Fruit fly (Drosophila melanogaster) whole organism, embryonic: Measurements from ENCODE around the gene CG33110.

ENCODE experiments used
- Bdp1 ChIP-seq: fragments of 200-800 bp; sonication (Bioruptor generic); optimal IDR thresholded peaks from 3 replicates; lab custom pipeline; 2016; ENCODE audit warnings: missing biosample characterization, missing genetic modification characterization
- Blimp-1 ChIP-seq: fragments of 200-800 bp; sonication (Bioruptor generic); optimal IDR thresholded peaks from 3 replicates; lab custom pipeline; 2018; ENCODE audit warnings: missing biosample characterization, missing genetic modification characterization, mild to moderate bottlenecking, moderate library complexity, missing genetic modification reagents
- Bteb2 ChIP-seq: fragments of 200-800 bp; sonication (Bioruptor generic); optimal IDR thresholded peaks from 2 replicates; lab custom pipeline; 2016; ENCODE audit warnings: missing biosample characterization, missing genetic modification characterization
- CG10147 ChIP-seq: fragments of 200-800 bp; sonication (Bioruptor generic); optimal IDR thresholded peaks from 2 replicates; lab custom pipeline; 2019; ENCODE audit warnings: missing biosample characterization, mild to moderate bottlenecking, missing genetic modification characterization, moderate library complexity
- CG10274 ChIP-seq: fragments of 200-800 bp; sonication (Bioruptor generic); optimal IDR thresholded peaks from 3 replicates; lab custom pipeline; 2017; ENCODE audit warnings: missing biosample characterization, mild to moderate bottlenecking, missing genetic modification characterization
- CG11504 ChIP-seq: fragments of 200-800 bp; sonication (Bioruptor generic); optimal IDR thresholded peaks from 3 replicates; lab custom pipeline; 2019; ENCODE audit warnings: missing biosample characterization, mild to moderate bottlenecking, missing genetic modification characterization, moderate library complexity
- CG16815 ChIP-seq: fragments of 200-800 bp; sonication (Bioruptor generic); optimal IDR thresholded peaks from 3 replicates; lab custom pipeline; 2017; ENCODE audit warnings: missing biosample characterization, mild to moderate bottlenecking, missing genetic modification characterization
- CG18011 ChIP-seq: fragments of 200-800 bp; sonication (Bioruptor generic); optimal IDR thresholded peaks from 2 replicates; lab custom pipeline; 2017; ENCODE audit warnings: missing biosample characterization, missing genetic modification characterization, mild to moderate bottlenecking, moderate library complexity, missing genotype
- CG18476 ChIP-seq: fragments of 200-800 bp; sonication (Bioruptor generic); optimal IDR thresholded peaks from 2 replicates; lab custom pipeline; 2016; ENCODE audit warnings: missing biosample characterization, mild to moderate bottlenecking, missing genetic modification characterization
- CG32532 ChIP-seq: fragments of 200-800 bp; sonication (Bioruptor generic); IDR thresholded peaks from 2 replicates; pipeline ENCODE4 v1.3.6; 2022; ENCODE audit warnings: missing biosample characterization, missing genetic modification characterization
- CG42726 ChIP-seq: fragments of 200-800 bp; sonication (Bioruptor generic); IDR thresholded peaks from 2 replicates; pipeline ENCODE4 v1.3.6; 2022; ENCODE audit warnings: missing biosample characterization, missing genetic modification characterization; ENCODE audit not compliant: partially characterized antibody
- CG4707 ChIP-seq: fragments of 200-800 bp; sonication (Bioruptor generic); optimal IDR thresholded peaks from 2 replicates; lab custom pipeline; 2018; ENCODE audit warnings: missing biosample characterization, mild to moderate bottlenecking, missing genetic modification characterization, moderate library complexity
- CG6175 ChIP-seq: fragments of 200-800 bp; sonication (Bioruptor generic); IDR thresholded peaks from 3 replicates; pipeline ENCODE4 v1.3.6; 2022; ENCODE audit warnings: missing biosample characterization, missing genetic modification characterization
- CG9817 ChIP-seq: fragments of 200-800 bp; sonication (Bioruptor generic); optimal IDR thresholded peaks from 2 replicates; lab custom pipeline; 2018; ENCODE audit warnings: missing biosample characterization, mild to moderate bottlenecking, missing genetic modification characterization, moderate library complexity
- CkIIα-i1 ChIP-seq: fragments of 200-800 bp; sonication (Bioruptor generic); IDR thresholded peaks from 2 replicates; pipeline ENCODE4 v1.3.6; 2022; ENCODE audit warnings: missing biosample characterization, missing genetic modification characterization
- Dbx ChIP-seq: fragments of 200-800 bp; sonication (Bioruptor generic); IDR thresholded peaks from 3 replicates; pipeline ENCODE4 v1.3.6; 2022; ENCODE audit warnings: missing biosample characterization, missing genetic modification characterization
- Ets97D ChIP-seq: fragments of 200-800 bp; sonication (Bioruptor generic); optimal IDR thresholded peaks from 3 replicates; lab custom pipeline; 2016; ENCODE audit warnings: missing biosample characterization, missing genetic modification characterization
- Lim3 ChIP-seq: fragments of 200-800 bp; sonication (Bioruptor generic); IDR thresholded peaks from 2 replicates; pipeline ENCODE4 v1.3.6; 2022; ENCODE audit warnings: missing biosample characterization, missing genetic modification characterization
- Max ChIP-seq: fragments of 200-800 bp; sonication (Bioruptor generic); optimal IDR thresholded peaks from 2 replicates; lab custom pipeline; 2016; ENCODE audit warnings: missing biosample characterization, mild to moderate bottlenecking, missing genetic modification characterization
- Myb ChIP-seq: fragments of 200-800 bp; sonication (Bioruptor generic); optimal IDR thresholded peaks from 2 replicates; lab custom pipeline; 2016; ENCODE audit warnings: missing biosample characterization, missing genetic modification characterization
- Nf-YB ChIP-seq: fragments of 200-800 bp; sonication (Bioruptor generic); optimal IDR thresholded peaks from 3 replicates; lab custom pipeline; 2019; ENCODE audit warnings: missing biosample characterization, mild to moderate bottlenecking, missing genetic modification characterization, moderate library complexity
- Spps ChIP-seq: fragments of 200-800 bp; sonication (Bioruptor generic); optimal IDR thresholded peaks from 2 replicates; lab custom pipeline; 2018; ENCODE audit warnings: missing biosample characterization, mild to moderate bottlenecking, missing genetic modification characterization
- Stat92E ChIP-seq, 3 experiments: fragments of >200 bp in 2 of 3; fragments of 200-800 bp in 1 of 3; sonication (Bioruptor generic) in 1 of 3; optimal IDR thresholded peaks; 2 replicates each; lab custom pipeline; 2017 to 2019; ENCODE audit warnings: missing biosample characterization in 3 of 3, missing genetic modification characterization in 3 of 3, mild to moderate bottlenecking in 1 of 3, moderate library complexity in 1 of 3
- Usf ChIP-seq: fragments of 200-800 bp; sonication (Bioruptor generic); optimal IDR thresholded peaks from 2 replicates; lab custom pipeline; 2017; ENCODE audit warnings: missing genotype, missing biosample characterization, missing genetic modification characterization
- ap ChIP-seq: fragments of 200-800 bp; sonication (Bioruptor generic); IDR thresholded peaks from 2 replicates; pipeline ENCODE4 v1.3.6; 2022; ENCODE audit warnings: missing biosample characterization, missing genetic modification characterization
- ato ChIP-seq: fragments of 200-800 bp; sonication (Bioruptor generic); IDR thresholded peaks from 2 replicates; pipeline ENCODE4 v1.3.6; 2022; ENCODE audit warnings: missing biosample characterization, missing genetic modification characterization; ENCODE audit not compliant: partially characterized antibody
- bbx ChIP-seq: fragments of 200-800 bp; sonication (Bioruptor generic); IDR thresholded peaks from 2 replicates; pipeline ENCODE4 v1.3.6; 2022; ENCODE audit warnings: missing biosample characterization, missing genetic modification characterization; ENCODE audit not compliant: partially characterized antibody
- bcd ChIP-seq: fragments of 200-800 bp; sonication (Bioruptor generic); optimal IDR thresholded peaks from 2 replicates; lab custom pipeline; 2017; ENCODE audit warnings: missing biosample characterization, mild to moderate bottlenecking, missing genetic modification characterization
- cad ChIP-seq: fragments of >200 bp; optimal IDR thresholded peaks from 2 replicates; lab custom pipeline; 2017; ENCODE audit warnings: missing biosample characterization, missing genetic modification characterization
- caup ChIP-seq: fragments of 200-800 bp; sonication (Bioruptor generic); optimal IDR thresholded peaks from 3 replicates; lab custom pipeline; 2017; ENCODE audit warnings: missing biosample characterization, mild to moderate bottlenecking, missing genetic modification characterization, moderate library complexity; ENCODE audit not compliant: severe bottlenecking
- chif ChIP-seq, 2 experiments: fragments of 200-800 bp; sonication (Bioruptor generic); optimal IDR thresholded peaks; 3 replicates each; lab custom pipeline; 2016; ENCODE audit warnings: missing biosample characterization in 2 of 2, missing genetic modification characterization in 2 of 2
- gfzf ChIP-seq: fragments of 200-800 bp; sonication (Bioruptor generic); optimal IDR thresholded peaks from 2 replicates; lab custom pipeline; 2016; ENCODE audit warnings: missing biosample characterization, mild to moderate bottlenecking, missing genetic modification characterization, moderate library complexity
- grn ChIP-seq: fragments of 200-800 bp; sonication (Bioruptor generic); optimal IDR thresholded peaks from 3 replicates; lab custom pipeline; 2017; ENCODE audit warnings: missing biosample characterization, missing genetic modification characterization
- gsb-n ChIP-seq: fragments of 200-800 bp; sonication (Bioruptor generic); optimal IDR thresholded peaks from 3 replicates; lab custom pipeline; 2018; ENCODE audit warnings: missing biosample characterization, mild to moderate bottlenecking, missing genetic modification characterization
- hbn ChIP-seq: fragments of 200-800 bp; sonication (Bioruptor generic); IDR thresholded peaks from 2 replicates; pipeline ENCODE4 v1.3.6; 2022; ENCODE audit warnings: missing biosample characterization, missing genetic modification characterization; ENCODE audit not compliant: partially characterized antibody
- her ChIP-seq: fragments of 200-800 bp; sonication (Bioruptor generic); optimal IDR thresholded peaks from 2 replicates; lab custom pipeline; 2016; ENCODE audit warnings: missing biosample characterization, missing genetic modification characterization
- lola ChIP-seq, 3 experiments: fragments of >200 bp in 2 of 3; fragments of 200-800 bp in 1 of 3; sonication (Bioruptor generic) in 1 of 3; optimal IDR thresholded peaks; 2 replicates each; lab custom pipeline; 2017 to 2019; ENCODE audit warnings: missing biosample characterization in 3 of 3, missing genetic modification characterization in 3 of 3, mild to moderate bottlenecking in 1 of 3, moderate library complexity in 1 of 3
- nmo ChIP-seq: fragments of 200-800 bp; sonication (Bioruptor generic); optimal IDR thresholded peaks from 2 replicates; lab custom pipeline; 2018; ENCODE audit warnings: missing biosample characterization, mild to moderate bottlenecking, missing genetic modification characterization, moderate library complexity
- nom ChIP-seq: fragments of 200-800 bp; sonication (Bioruptor generic); optimal IDR thresholded peaks from 2 replicates; lab custom pipeline; 2017; ENCODE audit warnings: missing biosample characterization, missing genetic modification characterization, mild to moderate bottlenecking, moderate library complexity, missing genetic modification reagents
- odd ChIP-seq: fragments of 200-800 bp; sonication (Bioruptor generic); optimal IDR thresholded peaks from 2 replicates; lab custom pipeline; 2017; ENCODE audit warnings: missing biosample characterization, mild to moderate bottlenecking, missing genetic modification characterization
- pho ChIP-seq: fragments of 200-800 bp; sonication (Bioruptor generic); optimal IDR thresholded peaks from 2 replicates; lab custom pipeline; 2016; ENCODE audit warnings: missing biosample characterization, missing genetic modification characterization
- sens-2 ChIP-seq: fragments of 200-800 bp; sonication (Bioruptor generic); IDR thresholded peaks from 2 replicates; pipeline ENCODE4 v1.3.6; 2022; ENCODE audit warnings: missing biosample characterization, missing genetic modification characterization
- seq ChIP-seq: fragments of 200-800 bp; sonication (Bioruptor generic); IDR thresholded peaks from 2 replicates; pipeline ENCODE4 v1.3.6; 2022; ENCODE audit warnings: missing biosample characterization, missing genetic modification characterization
- shn ChIP-seq: fragments of 200-800 bp; sonication (Bioruptor generic); optimal IDR thresholded peaks from 3 replicates; lab custom pipeline; 2016; ENCODE audit warnings: missing biosample characterization, missing genetic modification characterization
- ssp ChIP-seq: fragments of 200-800 bp; sonication (Bioruptor generic); IDR thresholded peaks from 2 replicates; pipeline ENCODE4 v1.3.6; 2022; ENCODE audit warnings: missing biosample characterization, missing genetic modification characterization
- tll ChIP-seq, 2 experiments: fragments of 200-800 bp in 1 of 2; fragments of >200 bp in 1 of 2; sonication (Bioruptor generic) in 1 of 2; optimal IDR thresholded peaks; 2 replicates each; lab custom pipeline; 2017 to 2019; ENCODE audit warnings: missing biosample characterization in 2 of 2, missing genetic modification characterization in 2 of 2, mild to moderate bottlenecking in 1 of 2, moderate library complexity in 1 of 2
- toy ChIP-seq: fragments of 200-800 bp; sonication (Bioruptor generic); IDR thresholded peaks from 2 replicates; pipeline ENCODE4 v1.3.6; 2022; ENCODE audit warnings: missing biosample characterization, missing genetic modification characterization
- twi ChIP-seq: fragments of 200-800 bp; optimal IDR thresholded peaks from 2 replicates; lab custom pipeline; 2019; ENCODE audit warnings: missing biosample characterization, mild to moderate bottlenecking, missing genetic modification characterization, moderate library complexity
- zen ChIP-seq: fragments of 200-800 bp; sonication (Bioruptor generic); optimal IDR thresholded peaks from 3 replicates; lab custom pipeline; 2018; ENCODE audit warnings: missing biosample characterization, mild to moderate bottlenecking, missing genetic modification characterization, moderate library complexity

The CG33110 gene

DNA sequence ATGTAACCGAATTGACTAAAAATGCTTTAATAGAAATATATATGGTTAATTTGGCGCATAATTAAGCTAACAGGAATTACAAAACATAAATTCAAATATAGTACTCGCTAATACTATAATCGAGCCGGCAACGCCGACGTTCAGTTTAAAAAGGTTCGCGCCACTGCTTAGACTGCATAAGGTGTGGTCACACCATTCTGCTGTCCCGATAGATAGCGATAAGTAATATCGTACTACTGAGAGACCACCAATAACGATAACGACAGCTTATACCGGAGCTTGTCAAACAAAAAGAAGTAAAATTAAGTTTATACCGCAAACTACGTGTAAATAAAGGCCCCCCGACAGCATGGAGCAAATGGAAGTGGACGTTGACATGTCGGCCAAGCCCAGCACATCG, 10.6 kb downstream of the CG33110 start, which contains the start of gene CSN6 (continued):
- TF ChIP-seq Blimp-1 (GFP tag; lab: Kevin White, UChicago) (no peak), CG42726 (GFP tag; lab: Robert Waterston, UW) (peak; percentile 92), Stat92E (GFP tag; optimal IDR thresholded peaks at IDR 0.05; lab: Kevin White, UChicago) (no peak), CG4707 (GFP tag; lab: Kevin White, UChicago) (no peak), CG10147 (GFP tag; lab: Kevin White, UChicago) (no peak), chif (GFP tag; optimal IDR thresholded peaks at IDR 0.05; lab: Kevin White, UChicago) (no peak), her (GFP tag; lab: Kevin White, UChicago) (peak; percentile 4), caup (no peak), grn (GFP tag; lab: Kevin White, UChicago) (peak; percentile 6), Lim3 (no peak), ap (GFP tag; lab: Robert Waterston, UW) (no peak), shn (GFP tag; lab: Kevin White, UChicago) (no peak), Max (GFP tag; lab: Kevin White, UChicago) (no peak), CG18476 (GFP tag; lab: Kevin White, UChicago) (peak; percentile 9), nmo (GFP tag; lab: Kevin White, UChicago) (peak; percentile 27)

dm6 chr3R:22582981-22583380, 13.0 kb downstream of the CG33110 start, which contains the start of gene Dph5:
TSS of gene Dph5 (minus strand) at chr3R:22583225.
- TF ChIP-seq CG11504 (tag; lab: Kevin White, UChicago) (no peak), CG32532 (GFP tag; lab: Robert Waterston, UW) (no peak), Myb (no peak), CkIIα-i1 (GFP tag; lab: Robert Waterston, UW) (no peak), Bdp1 (GFP tag; lab: Kevin White, UChicago) (no peak), bcd (no peak), Usf (no peak), gsb-n (tag; lab: Kevin White, UChicago) (no peak), cad (GFP tag; lab: Kevin White, UChicago) (no peak), bbx (GFP tag; lab: Robert Waterston, UW) (peak; percentile 29; the same call in 1 of the 2 replicates), odd (GFP tag; lab: Kevin White, UChicago) (no peak), ato (GFP tag; lab: Robert Waterston, UW) (no peak), sens-2 (GFP tag; lab: Robert Waterston, UW) (no peak), CG16815 (GFP tag; lab: Kevin White, UChicago) (no peak), seq (GFP tag; lab: Robert Waterston, UW) (no peak), Ets97D (GFP tag; lab: Kevin White, UChicago) (peak; percentile 7), toy (no peak), CG10274 (GFP tag; lab: Kevin White, UChicago) (no peak), nom (GFP tag; lab: Kevin White, UChicago) (no peak), lola (GFP tag; optimal IDR thresholded peaks at IDR 0.05; lab: Kevin White, UChicago) (no peak), ssp (GFP tag; lab: Robert Waterston, UW) (no peak), CG18011 (no peak), Dbx (GFP tag; lab: Robert Waterston, UW) (0 out of 3 replicates have a peak, but pooled peaks have one; percentile 12), zen (tag; lab: Kevin White, UChicago) (peak; percentile 5), CG6175 (GFP tag; lab: Robert Waterston, UW) (no peak), CG9817 (tag; lab: Kevin White, UChicago) (no peak), tll (GFP tag; optimal IDR thresholded peaks at IDR 0.05; lab: Kevin White, UChicago) (no peak), Nf-YB (no peak), gfzf (GFP tag; lab: Kevin White, UChicago) (peak; percentile 83), pho (GFP tag; lab: Kevin White, UChicago) (no peak), hbn (GFP tag; lab: Robert Waterston, UW) (no peak), twi (tag; lab: Kevin White, UChicago) (no peak), Bteb2 (GFP tag; lab: Kevin White, UChicago) (no peak), Spps (tag; lab: Kevin White, UChicago) (no peak)
